Fruit fly (Drosophila melanogaster) whole organism, prepupa: Measurements from ENCODE around the gene CG2260.
A peak's percentile ranks its signal among the peaks of the same experiment; 100 is the strongest.

Experiments
- CG10631 ChIP-seq: fragments of 200-800 bp; sonication (Bioruptor generic); optimal IDR thresholded peaks from 2 replicates; lab custom pipeline; 2016; ENCODE audit warnings: missing biosample characterization, missing genetic modification characterization
- CG10669 ChIP-seq: fragments of 200-800 bp; sonication (Bioruptor generic); optimal IDR thresholded peaks from 3 replicates; lab custom pipeline; 2018; ENCODE audit warnings: missing biosample characterization, mild to moderate bottlenecking, missing genetic modification characterization, moderate library complexity
- CG11762 ChIP-seq: fragments of 200-800 bp; sonication (Bioruptor generic); optimal IDR thresholded peaks from 3 replicates; lab custom pipeline; 2016; ENCODE audit warnings: missing biosample characterization, missing genetic modification characterization; ENCODE audit not compliant: insufficient read depth
- CG11902 ChIP-seq: fragments of 200-800 bp; sonication (Bioruptor generic); optimal IDR thresholded peaks from 3 replicates; lab custom pipeline; 2016; ENCODE audit warnings: missing biosample characterization, missing genetic modification characterization
- CG15336 ChIP-seq: fragments of 200-800 bp; sonication (Bioruptor generic); IDR thresholded peaks from 2 replicates; pipeline ENCODE4 v1.3.6; 2022; ENCODE audit warnings: missing biosample characterization, missing genetic modification characterization
- CG1621 ChIP-seq: fragments of 200-800 bp; sonication (Bioruptor generic); optimal IDR thresholded peaks from 3 replicates; lab custom pipeline; 2018; ENCODE audit warnings: missing biosample characterization, mild to moderate bottlenecking, missing genetic modification characterization
- CG16779 ChIP-seq: fragments of 200-800 bp; sonication (Bioruptor generic); optimal IDR thresholded peaks from 3 replicates; lab custom pipeline; 2017; ENCODE audit warnings: missing biosample characterization, mild to moderate bottlenecking, missing genetic modification characterization
- CG31627 ChIP-seq: fragments of 200-800 bp; sonication (Bioruptor generic); optimal IDR thresholded peaks from 3 replicates; lab custom pipeline; 2016; ENCODE audit warnings: missing biosample characterization, missing genetic modification characterization
- CG32006 ChIP-seq: fragments of 200-800 bp; sonication (Bioruptor generic); optimal IDR thresholded peaks from 3 replicates; lab custom pipeline; 2017; ENCODE audit warnings: missing biosample characterization, mild to moderate bottlenecking, missing genetic modification characterization
- CG3919 ChIP-seq: fragments of 200-800 bp; sonication (Bioruptor generic); optimal IDR thresholded peaks from 3 replicates; lab custom pipeline; 2016; ENCODE audit warnings: missing biosample characterization, missing genetic modification characterization
- CG4318 ChIP-seq: fragments of 200-800 bp; sonication (Bioruptor generic); optimal IDR thresholded peaks from 3 replicates; lab custom pipeline; 2017; ENCODE audit warnings: missing biosample characterization, mild to moderate bottlenecking, missing genetic modification characterization
- CG6163 ChIP-seq: fragments of 200-800 bp; sonication (Bioruptor generic); IDR thresholded peaks from 3 replicates; pipeline ENCODE4 v1.3.6; 2022; ENCODE audit warnings: missing biosample characterization, missing genetic modification characterization
- CG6276 ChIP-seq: fragments of 200-800 bp; sonication (Bioruptor generic); optimal IDR thresholded peaks from 2 replicates; lab custom pipeline; 2017; ENCODE audit warnings: missing biosample characterization, mild to moderate bottlenecking, missing genetic modification characterization
- CG6792 ChIP-seq: fragments of 200-800 bp; sonication (Bioruptor generic); optimal IDR thresholded peaks from 3 replicates; lab custom pipeline; 2016; ENCODE audit warnings: missing biosample characterization, missing genetic modification characterization
- CG6808 ChIP-seq: fragments of 200-800 bp; sonication (Bioruptor generic); optimal IDR thresholded peaks from 3 replicates; lab custom pipeline; 2017; ENCODE audit warnings: missing biosample characterization, missing genetic modification characterization, mild to moderate bottlenecking, moderate library complexity, missing genetic modification reagents
- CG7368 ChIP-seq: fragments of 200-800 bp; sonication (Bioruptor generic); optimal IDR thresholded peaks from 3 replicates; lab custom pipeline; 2016; ENCODE audit warnings: missing biosample characterization, missing genetic modification characterization
- CG8319 ChIP-seq: fragments of 200-800 bp; sonication (Bioruptor generic); optimal IDR thresholded peaks from 3 replicates; lab custom pipeline; 2016; ENCODE audit warnings: missing biosample characterization, missing genetic modification characterization
- CG8632 ChIP-seq: fragments of 200-800 bp; sonication (Bioruptor generic); optimal IDR thresholded peaks from 3 replicates; lab custom pipeline; 2016; ENCODE audit warnings: missing biosample characterization, missing genetic modification characterization
- CG9139 ChIP-seq: fragments of 200-800 bp; sonication (Bioruptor generic); optimal IDR thresholded peaks from 3 replicates; lab custom pipeline; 2017; ENCODE audit warnings: missing biosample characterization, mild to moderate bottlenecking, missing genetic modification characterization
- Eip75B ChIP-seq: fragments of 200-800 bp; sonication (Bioruptor generic); optimal IDR thresholded peaks from 3 replicates; lab custom pipeline; 2016; ENCODE audit warnings: missing biosample characterization, missing genetic modification characterization
- Eip78C ChIP-seq: fragments of 200-800 bp; sonication (Bioruptor generic); peaks from one replicate; lab custom pipeline; 2016; ENCODE audit warnings: missing biosample characterization, missing genetic modification characterization
- Eip93F ChIP-seq: fragments of 200-800 bp; sonication (Bioruptor generic); optimal IDR thresholded peaks from 2 replicates; lab custom pipeline; 2016; ENCODE audit warnings: missing biosample characterization, mild to moderate bottlenecking, missing genetic modification characterization
- Ets21C ChIP-seq: fragments of 200-800 bp; sonication (Bioruptor generic); optimal IDR thresholded peaks from 3 replicates; lab custom pipeline; 2016; ENCODE audit warnings: missing biosample characterization, missing genetic modification characterization
- Ets96B ChIP-seq: fragments of 200-800 bp; optimal IDR thresholded peaks from 2 replicates; lab custom pipeline; 2019; ENCODE audit warnings: missing biosample characterization, mild to moderate bottlenecking, missing genetic modification characterization, moderate library complexity
- Gug ChIP-seq: fragments of 200-800 bp; sonication (Bioruptor generic); IDR thresholded peaks from 2 replicates; pipeline ENCODE4 v1.3.6; 2022; ENCODE audit warnings: missing biosample characterization, missing genetic modification characterization
- Hr38 ChIP-seq: sonication (Bioruptor generic); optimal IDR thresholded peaks from 2 replicates; lab custom pipeline; 2016; ENCODE audit warnings: missing biosample characterization, missing genetic modification characterization
- Hr4 ChIP-seq: fragments of 200-800 bp; sonication (Bioruptor generic); optimal IDR thresholded peaks from 3 replicates; lab custom pipeline; 2016; ENCODE audit warnings: missing biosample characterization, missing genetic modification characterization
- Met ChIP-seq: fragments of 200-800 bp; sonication (Bioruptor generic); optimal IDR thresholded peaks from 3 replicates; lab custom pipeline; 2016; ENCODE audit warnings: missing biosample characterization, missing genetic modification characterization
- OdsH ChIP-seq: fragments of 200-800 bp; sonication (Bioruptor generic); optimal IDR thresholded peaks from 3 replicates; lab custom pipeline; 2016; ENCODE audit warnings: missing biosample characterization, missing genetic modification characterization
- Smox ChIP-seq: fragments of 200-800 bp; sonication (Bioruptor generic); optimal IDR thresholded peaks from 3 replicates; lab custom pipeline; 2016; ENCODE audit warnings: missing biosample characterization, missing genetic modification characterization
- Sox102F ChIP-seq: fragments of 200-800 bp; sonication (Bioruptor generic); optimal IDR thresholded peaks from 2 replicates; lab custom pipeline; 2016; ENCODE audit warnings: missing biosample characterization, mild to moderate bottlenecking, missing genetic modification characterization
- Sox14 ChIP-seq: fragments of 200-800 bp; sonication (Bioruptor generic); optimal IDR thresholded peaks from 3 replicates; lab custom pipeline; 2016; ENCODE audit warnings: missing biosample characterization, missing genetic modification characterization
- Sox15 ChIP-seq: fragments of 200-800 bp; sonication (Bioruptor generic); optimal IDR thresholded peaks from 3 replicates; lab custom pipeline; 2016; ENCODE audit warnings: missing biosample characterization, missing genetic modification characterization
- achi ChIP-seq: fragments of 200-800 bp; sonication (Bioruptor generic); optimal IDR thresholded peaks from 3 replicates; lab custom pipeline; 2016; ENCODE audit warnings: missing biosample characterization, missing genetic modification characterization
- acj6 ChIP-seq: fragments of 200-800 bp; sonication (Bioruptor generic); optimal IDR thresholded peaks from 3 replicates; lab custom pipeline; 2016; ENCODE audit warnings: missing biosample characterization, missing genetic modification characterization
- cyc ChIP-seq: fragments of 200-800 bp; sonication (Bioruptor generic); optimal IDR thresholded peaks from 3 replicates; lab custom pipeline; 2016; ENCODE audit warnings: missing biosample characterization, missing genetic modification characterization
- dsx ChIP-seq: fragments of 200-800 bp; optimal IDR thresholded peaks from 3 replicates; lab custom pipeline; 2019; ENCODE audit warnings: missing biosample characterization, mild to moderate bottlenecking, missing genetic modification characterization, moderate library complexity; ENCODE audit not compliant: poor library complexity, severe bottlenecking
- eg ChIP-seq: fragments of 200-800 bp; sonication (Bioruptor generic); IDR thresholded peaks from 3 replicates; pipeline ENCODE4 v1.3.6; 2022; ENCODE audit warnings: missing biosample characterization, missing genetic modification characterization
- esn ChIP-seq: fragments of 200-800 bp; sonication (Bioruptor generic); optimal IDR thresholded peaks from 2 replicates; lab custom pipeline; 2016; ENCODE audit warnings: missing biosample characterization, mild to moderate bottlenecking, missing genetic modification characterization, moderate library complexity
- fd59A ChIP-seq: fragments of 200-800 bp; sonication (Bioruptor generic); optimal IDR thresholded peaks from 2 replicates; lab custom pipeline; 2017; ENCODE audit warnings: missing biosample characterization, mild to moderate bottlenecking, missing genetic modification characterization, missing genetic modification reagents
- fd85E ChIP-seq: fragments of 200-800 bp; sonication (Bioruptor generic); optimal IDR thresholded peaks from 3 replicates; lab custom pipeline; 2016; ENCODE audit warnings: missing biosample characterization, missing genetic modification characterization
- fkh ChIP-seq: fragments of 200-800 bp; sonication (Bioruptor generic); optimal IDR thresholded peaks from 3 replicates; lab custom pipeline; 2017; ENCODE audit warnings: missing biosample characterization, mild to moderate bottlenecking, missing genetic modification characterization, moderate library complexity
- lz ChIP-seq: fragments of 200-800 bp; sonication (Bioruptor generic); optimal IDR thresholded peaks from 3 replicates; lab custom pipeline; 2016; ENCODE audit warnings: missing biosample characterization, missing genetic modification characterization
- net ChIP-seq: fragments of 200-800 bp; sonication (Bioruptor generic); optimal IDR thresholded peaks from 3 replicates; lab custom pipeline; 2016; ENCODE audit warnings: missing biosample characterization, missing genetic modification characterization
- pdm3 ChIP-seq: fragments of 200-800 bp; sonication (Bioruptor generic); optimal IDR thresholded peaks from 3 replicates; lab custom pipeline; 2016; ENCODE audit warnings: missing biosample characterization, missing genetic modification characterization
- salr ChIP-seq, 2 experiments: fragments of 200-800 bp; sonication (Bioruptor generic); optimal IDR thresholded peaks; 3 replicates each; lab custom pipeline; 2016 to 2018; ENCODE audit warnings: missing biosample characterization in 2 of 2, missing genetic modification characterization in 2 of 2, mild to moderate bottlenecking in 1 of 2
- spab ChIP-seq: fragments of 200-800 bp; sonication (Bioruptor generic); optimal IDR thresholded peaks from 2 replicates; lab custom pipeline; 2017; ENCODE audit warnings: missing biosample characterization, mild to moderate bottlenecking, missing genetic modification characterization, missing genetic modification reagents
- ss ChIP-seq, 2 experiments: fragments of 200-800 bp; sonication (Bioruptor generic); optimal IDR thresholded peaks; 2 replicates in 1 of 2; 3 replicates in 1 of 2; lab custom pipeline; 2017 to 2018; ENCODE audit warnings: mild to moderate bottlenecking in 2 of 2, missing biosample characterization in 2 of 2, missing genetic modification characterization in 2 of 2, moderate library complexity in 1 of 2
- svp ChIP-seq: fragments of 200-800 bp; sonication (Bioruptor generic); peaks from one replicate; lab custom pipeline; 2016; ENCODE audit warnings: missing biosample characterization, missing genetic modification characterization
- topi ChIP-seq: fragments of 200-800 bp; sonication (Bioruptor generic); optimal IDR thresholded peaks from 3 replicates; lab custom pipeline; 2016; ENCODE audit warnings: missing biosample characterization, missing genetic modification characterization
- vri ChIP-seq: fragments of 200-800 bp; sonication (Bioruptor generic); optimal IDR thresholded peaks from 3 replicates; lab custom pipeline; 2016; ENCODE audit warnings: missing biosample characterization, mild to moderate bottlenecking, missing genetic modification characterization

CG2260 gene

DNA sequence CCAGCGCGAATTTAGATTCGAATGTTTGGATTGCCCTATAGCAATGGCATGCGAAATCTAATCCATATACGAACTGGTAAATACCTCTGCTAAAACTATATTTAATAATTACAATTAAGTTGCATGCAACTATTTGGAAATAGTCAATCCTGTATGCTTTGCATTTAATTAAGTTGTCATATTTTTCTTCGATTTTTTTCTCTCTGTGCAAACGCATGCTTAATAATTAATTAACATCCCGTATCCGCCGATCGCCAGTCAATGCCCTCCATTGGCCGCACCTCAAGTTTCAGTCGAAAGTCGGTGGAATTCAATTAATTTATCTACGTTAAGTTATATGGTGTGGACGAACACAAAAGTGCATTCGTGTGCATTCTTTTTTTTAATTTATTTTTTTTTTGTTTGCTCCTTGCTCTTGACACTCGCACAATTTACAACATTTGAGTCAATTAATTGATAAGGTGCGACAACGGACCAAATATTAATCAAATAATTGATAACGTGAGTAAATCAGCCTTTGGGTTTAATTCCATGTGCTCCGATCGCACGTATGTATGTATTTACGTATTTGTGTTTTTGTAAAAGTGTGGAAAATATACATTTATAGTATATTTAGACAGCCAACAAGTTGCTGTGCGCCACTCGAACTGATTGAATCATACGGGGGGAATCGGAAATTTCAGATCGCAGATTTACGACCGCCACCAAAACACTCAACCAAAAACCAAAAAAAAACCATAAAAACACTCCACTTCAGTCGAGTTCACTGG lies 14.5 kb downstream of the CG2260 start:
- TF ChIP-seq topi (GFP tag; lab: Kevin White, UChicago) (peak; percentile 15), CG9139 (GFP tag; lab: Kevin White, UChicago) (no peak), fd59A (GFP tag; lab: Kevin White, UChicago) (no peak), acj6 (no peak), salr (GFP tag; optimal IDR thresholded peaks at IDR 0.05; lab: Kevin White, UChicago) (no peak), lz (GFP tag; lab: Kevin White, UChicago) (no peak), CG7368 (GFP tag; lab: Kevin White, UChicago) (no peak), pdm3 (no peak), svp (peak; percentile 11), CG32006 (no peak), Eip75B (GFP tag; lab: Kevin White, UChicago) (no peak), spab (GFP tag; lab: Kevin White, UChicago) (no peak), fkh (GFP tag; lab: Kevin White, UChicago) (peak; percentile 45), Sox14 (GFP tag; lab: Kevin White, UChicago) (no peak), CG16779 (tag; lab: Kevin White, UChicago) (no peak), CG4318 (GFP tag; lab: Kevin White, UChicago) (no peak), CG6163 (GFP tag; lab: Robert Waterston, UW) (peak; percentile 24; the same call in 1 of the 3 replicates), cyc (GFP tag; lab: Kevin White, UChicago) (no peak), CG11902 (GFP tag; lab: Kevin White, UChicago) (no peak), achi (GFP tag; lab: Kevin White, UChicago) (no peak), CG8632 (GFP tag; lab: Kevin White, UChicago) (no peak), CG1621 (tag; lab: Kevin White, UChicago) (no peak), Eip93F (GFP tag; lab: Kevin White, UChicago) (peak; percentile 55), Ets21C (GFP tag; lab: Kevin White, UChicago) (no peak), CG15336 (GFP tag; lab: Robert Waterston, UW) (no peak), CG10669 (GFP tag; lab: Kevin White, UChicago) (no peak), Eip78C (GFP tag; lab: Kevin White, UChicago) (peak; percentile 54), vri (GFP tag; lab: Kevin White, UChicago) (peak; percentile 78), ss (GFP tag; optimal IDR thresholded peaks at IDR 0.05; lab: Kevin White, UChicago) (no peak), Smox (GFP tag; lab: Kevin White, UChicago) (no peak), CG31627 (GFP tag; lab: Kevin White, UChicago) (no peak), CG8319 (GFP tag; lab: Kevin White, UChicago) (no peak), fd85E (GFP tag; lab: Kevin White, UChicago) (no peak), CG3919 (GFP tag; lab: Kevin White, UChicago) (no peak), dsx (GFP tag; lab: Kevin White, UChicago) (no peak), CG11762 (GFP tag; lab: Kevin White, UChicago) (no peak), Ets96B (tag; lab: Kevin White, UChicago) (no peak), Hr38 (GFP tag; lab: Kevin White, UChicago) (no peak), CG6792 (GFP tag; lab: Kevin White, UChicago) (no peak), Sox15 (GFP tag; lab: Kevin White, UChicago) (no peak), Gug (no peak), OdsH (GFP tag; lab: Kevin White, UChicago) (no peak), eg (GFP tag; lab: Robert Waterston, UW) (no peak), CG6276 (no peak), Hr4 (GFP tag; lab: Kevin White, UChicago) (no peak), Met (GFP tag; lab: Kevin White, UChicago) (peak; percentile 17), esn (GFP tag; lab: Kevin White, UChicago) (peak; percentile 3), net (GFP tag; lab: Kevin White, UChicago) (no peak), CG10631 (GFP tag; lab: Kevin White, UChicago) (no peak), CG6808 (GFP tag; lab: Kevin White, UChicago) (no peak), Sox102F (GFP tag; lab: Kevin White, UChicago) (no peak)
